Worm (Caenorhabditis elegans) whole organism, early embryonic: ENCODE data around the gene cdf-1.

Experiments used
- aly-1 ChIP-seq: sonication (generic microtip); optimal IDR thresholded peaks from 2 replicates; lab custom pipeline; 2016; ENCODE audit warnings: missing genetic modification characterization, missing compliant biosample characterization
- ama-1 ChIP-seq: fragments of 150-350 bp; optimal IDR thresholded peaks from 2 replicates; lab custom pipeline; 2014
- ceh-13 ChIP-seq: fragments of 200-800 bp; sonication (Bioruptor generic); optimal IDR thresholded peaks from 2 replicates; lab custom pipeline; 2018; ENCODE audit warnings: mild to moderate bottlenecking, missing genetic modification characterization, missing compliant biosample characterization
- ceh-36 ChIP-seq: sonication (generic microtip); optimal IDR thresholded peaks from 2 replicates; lab custom pipeline; 2016; ENCODE audit warnings: missing genetic modification characterization, inconsistent platforms, missing compliant biosample characterization
- ets-7 ChIP-seq: sonication (generic microtip); optimal IDR thresholded peaks from 2 replicates; lab custom pipeline; 2016; ENCODE audit warnings: missing genotype, missing genetic modification characterization, missing compliant biosample characterization
- hmg-4 ChIP-seq: fragments of 200-800 bp; sonication (Bioruptor generic); optimal IDR thresholded peaks from 2 replicates; lab custom pipeline; 2018; ENCODE audit warnings: mild to moderate bottlenecking, missing genetic modification characterization, missing compliant biosample characterization
- scrt-1 ChIP-seq: fragments of 200-800 bp; sonication (Bioruptor generic); IDR thresholded peaks from 2 replicates; pipeline ENCODE4 v1.3.6; 2022; ENCODE audit warnings: missing genetic modification characterization, missing compliant biosample characterization
- sea-1 ChIP-seq: fragments of 200-800 bp; sonication (Bioruptor generic); conservative IDR thresholded peaks from 2 replicates; pipeline ENCODE4 v1.3.6; 2022; ENCODE audit warnings: missing genetic modification characterization, missing compliant biosample characterization
- tbx-11 ChIP-seq: fragments of 200-800 bp; sonication (Bioruptor generic); IDR thresholded peaks from 2 replicates; pipeline ENCODE4 v1.3.6; 2022; ENCODE audit warnings: missing genetic modification characterization, missing compliant biosample characterization
- tbx-37 ChIP-seq: fragments of 200-800 bp; sonication (Bioruptor generic); conservative IDR thresholded peaks from 2 replicates; pipeline ENCODE4 v1.3.6; 2022; ENCODE audit warnings: missing genetic modification reagents, missing genetic modification characterization, missing compliant biosample characterization

DNA sequence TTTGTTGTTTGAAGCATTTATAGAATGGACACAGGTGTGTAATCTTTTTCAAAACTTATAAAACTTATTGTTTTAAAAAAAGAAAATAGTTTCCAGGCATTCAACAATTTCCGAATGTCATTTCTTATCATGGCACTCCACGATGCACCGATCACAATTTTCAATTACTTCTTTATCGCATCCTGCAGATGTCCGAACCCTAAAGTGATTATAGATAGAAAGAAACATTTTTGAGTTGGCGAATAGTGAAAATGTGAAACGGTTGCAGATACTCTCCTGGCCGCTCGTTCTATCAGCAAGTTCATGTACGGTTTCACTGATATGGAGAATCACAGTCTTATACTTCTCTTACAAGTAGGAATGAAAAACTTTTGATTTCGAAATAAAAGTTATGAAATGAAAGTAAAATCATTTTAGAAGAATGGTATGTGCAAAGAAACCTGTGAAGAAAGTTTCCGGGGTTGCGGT lies 41.9 kb downstream of the cdf-1 start, which contains the start of gene C15B12.2:
- TF ChIP-seq ceh-13 (GFP tag; lab: Kevin White, UChicago) (no peak), hmg-4 (GFP tag; lab: Kevin White, UChicago) (no peak), tbx-11 (GFP tag; lab: Robert Waterston, UW) (no peak), ama-1 (no peak), scrt-1 (GFP tag; lab: Robert Waterston, UW) (no peak), aly-1 (tag; lab: Kevin White, UChicago) (no peak), tbx-37 (no peak), ceh-36 (tag; lab: Kevin White, UChicago) (no peak), sea-1 (no peak), ets-7 (tag; lab: Kevin White, UChicago) (no peak)
